Worm (Caenorhabditis elegans) whole organism, L4 larva: ENCODE measurements around the gene R07D5.2.

Source experiments
- egl-27 ChIP-seq: sonication (generic microtip); optimal IDR thresholded peaks from 3 replicates; lab custom pipeline; 2017; ENCODE audit warnings: missing biosample characterization, missing genetic modification reagents, missing genetic modification characterization
- madf-5 ChIP-seq, 2 experiments: fragments of 200-800 bp; sonication (Bioruptor generic); IDR thresholded peaks; 2 replicates each; pipeline ENCODE4 v1.3.6; 2022; ENCODE audit warnings: missing compliant biosample characterization in 2 of 2, missing genetic modification characterization in 2 of 2
- nhr-11 ChIP-seq: fragments of 150-350 bp; optimal IDR thresholded peaks from 2 replicates; lab custom pipeline; 2014; ENCODE audit warnings: missing biosample characterization, missing genetic modification characterization

DNA sequence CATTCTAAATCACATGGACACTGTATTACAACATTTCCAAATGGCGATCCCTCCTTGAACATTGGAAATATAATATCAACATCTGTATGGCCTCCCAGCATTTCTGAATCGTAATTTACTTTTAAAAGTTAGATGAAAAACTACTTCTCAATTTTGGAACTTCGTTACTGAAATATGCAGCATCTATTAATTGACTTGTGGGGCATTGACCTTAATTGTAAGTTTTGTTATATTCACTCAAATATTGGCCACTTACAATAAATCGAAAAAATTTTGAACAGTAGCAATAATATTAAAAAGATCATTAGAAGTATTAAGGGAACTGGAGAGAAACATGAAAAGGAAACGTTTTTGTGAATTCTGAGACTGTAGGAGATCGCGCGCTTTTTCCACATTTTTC lies 47.2 kb downstream of the R07D5.2 start, which contains the start of gene mam-6:
- TF ChIP-seq egl-27 (tag; lab: Kevin White, UChicago): no peak
- no peak for TF ChIP-seq nhr-11 (tag; lab: Kevin White, UChicago)
- no peak for TF ChIP-seq madf-5 (GFP tag; IDR thresholded peaks at IDR 0.05; lab: Robert Waterston, UW)
